Worm (Caenorhabditis elegans): Measurements from ENCODE around the gene K02F3.12.

DNA sequence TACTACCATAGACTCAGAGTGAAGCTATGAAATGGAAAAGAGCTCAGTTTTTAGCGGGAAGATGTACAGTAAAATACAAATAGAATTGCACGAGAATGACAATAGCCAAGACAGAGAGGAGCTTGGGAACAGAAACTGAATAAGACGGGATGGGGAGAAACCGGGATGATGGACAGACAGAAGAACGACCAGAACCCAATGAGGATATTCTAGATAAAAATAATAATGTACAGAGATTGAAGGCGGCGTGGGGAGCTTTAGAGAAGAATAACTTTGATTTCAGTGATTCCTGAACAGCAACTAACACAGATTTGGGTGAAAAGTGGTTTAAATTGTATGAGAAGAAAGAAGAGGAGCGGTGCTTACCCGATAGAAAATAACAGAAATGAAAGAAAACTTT lies 25.1 kb downstream of the K02F3.12 start:
- TF ChIP-seq dao-5 (tag; optimal IDR thresholded peaks at IDR 0.05) (peak; percentile 44), him-1 (tag; optimal IDR thresholded peaks at IDR 0.05) (no peak), W03F9.2 (tag; optimal IDR thresholded peaks at IDR 0.05) (no peak)
